Worm (Caenorhabditis elegans): ENCODE results near the gene gst-30.

ce11 chrII:4946775-4947174 is 11.9 kb upstream of the gst-30 start:
- TF ChIP-seq egl-27 (tag; optimal IDR thresholded peaks at IDR 0.05): no peak
- TF ChIP-seq ama-1 (optimal IDR thresholded peaks at IDR 0.05): no peak
- TF ChIP-seq daf-12 (tag; optimal IDR thresholded peaks at IDR 0.05): no peak
- TF ChIP-seq madf-5 (GFP tag; IDR thresholded peaks at IDR 0.05): no peak
- no peak for TF ChIP-seq lin-15B (tag; optimal IDR thresholded peaks at IDR 0.05)
- TF ChIP-seq skn-1 (tag; optimal IDR thresholded peaks at IDR 0.05): no peak
- TF ChIP-seq nhr-76 (tag; optimal IDR thresholded peaks at IDR 0.05): no peak
- no peak for TF ChIP-seq hmg-1.1 (GFP tag; IDR thresholded peaks at IDR 0.05)
- TF ChIP-seq fos-1 (tag; optimal IDR thresholded peaks at IDR 0.05): no peak
- no peak for TF ChIP-seq jun-1 (tag; optimal IDR thresholded peaks at IDR 0.05)
- TF ChIP-seq lin-39 (tag; optimal IDR thresholded peaks at IDR 0.05): no peak
- TF ChIP-seq nhr-77 (tag; optimal IDR thresholded peaks at IDR 0.05): no peak
- TF ChIP-seq mdl-1 (tag; optimal IDR thresholded peaks at IDR 0.05): no peak

All from whole organism, L4 larva.